Worm (Caenorhabditis elegans): Measurements from ENCODE around the gene lido-7.

lido-7 gene

ce11 chrII:2985446-2985845, 2.7 kb upstream of the lido-7 start:
- TF ChIP-seq tbx-8 (GFP tag; optimal IDR thresholded peaks at IDR 0.05) = no peak
- TF ChIP-seq lin-32 (GFP tag; optimal IDR thresholded peaks at IDR 0.05) = no peak
- TF ChIP-seq mls-2 (tag; optimal IDR thresholded peaks at IDR 0.05) = no peak
- no peak for TF ChIP-seq ceh-39 (tag; optimal IDR thresholded peaks at IDR 0.05)
- TF ChIP-seq mab-5 (tag; optimal IDR thresholded peaks at IDR 0.05) = no peak
- no peak for TF ChIP-seq nhr-237 (tag; optimal IDR thresholded peaks at IDR 0.05)
- no peak for TF ChIP-seq drap-1 (GFP tag; optimal IDR thresholded peaks at IDR 0.05)
- no peak for TF ChIP-seq unc-62 (GFP tag; optimal IDR thresholded peaks at IDR 0.05)
- TF ChIP-seq hlh-1 (tag; optimal IDR thresholded peaks at IDR 0.05) = no peak

ce11 chrII:2985935-2986498, 2.1 kb upstream of the lido-7 start:
- TF ChIP-seq sptf-1 (tag; optimal IDR thresholded peaks at IDR 0.05) = no peak
- no peak for TF ChIP-seq snpc-4 (tag; optimal IDR thresholded peaks at IDR 0.05)
- TF ChIP-seq bed-3 (GFP tag; optimal IDR thresholded peaks at IDR 0.05) = no peak
- TF ChIP-seq nhr-2 (tag; optimal IDR thresholded peaks at IDR 0.05) = no peak
- no peak for TF ChIP-seq lin-32 (GFP tag; optimal IDR thresholded peaks at IDR 0.05)
- TF ChIP-seq sem-2 (GFP tag; optimal IDR thresholded peaks at IDR 0.05) = no peak
- TF ChIP-seq ztf-11 (tag; optimal IDR thresholded peaks at IDR 0.05) = no peak
- no peak for TF ChIP-seq drap-1 (GFP tag; optimal IDR thresholded peaks at IDR 0.05)
- no peak for TF ChIP-seq flh-1 (GFP tag; optimal IDR thresholded peaks at IDR 0.05)
- TF ChIP-seq blmp-1 (tag; optimal IDR thresholded peaks at IDR 0.05) = no peak
- no peak for TF ChIP-seq unc-39 (tag; optimal IDR thresholded peaks at IDR 0.05)
- TF ChIP-seq ceh-43 (GFP tag; optimal IDR thresholded peaks at IDR 0.05) = no peak
- no peak for TF ChIP-seq ceh-39 (tag; optimal IDR thresholded peaks at IDR 0.05)
- no peak for TF ChIP-seq mls-2 (tag; optimal IDR thresholded peaks at IDR 0.05)
- TF ChIP-seq hlh-1 (tag; optimal IDR thresholded peaks at IDR 0.05) = no peak
- TF ChIP-seq mep-1 (tag; optimal IDR thresholded peaks at IDR 0.05) = no peak
- no peak for TF ChIP-seq nhr-237 (tag; optimal IDR thresholded peaks at IDR 0.05)

ce11 chrII:2987122-2987556, 961 bp upstream of the lido-7 start:
- TF ChIP-seq mls-2 (tag; optimal IDR thresholded peaks at IDR 0.05) (no peak), ham-2 (GFP tag; optimal IDR thresholded peaks at IDR 0.05) (no peak)

- no peak for TF ChIP-seq mls-2 (tag; optimal IDR thresholded peaks at IDR 0.05)
- TF ChIP-seq ham-2 (GFP tag; optimal IDR thresholded peaks at IDR 0.05) = peak; percentile 52
These were observed 2.0 kb downstream of the lido-7 start for ce11 chrII:2990089-2990488.

- no peak for TF ChIP-seq cnd-1 (tag; optimal IDR thresholded peaks at IDR 0.05)
- no peak for TF ChIP-seq zip-8 (tag; optimal IDR thresholded peaks at IDR 0.05)
- TF ChIP-seq lin-13 (tag; optimal IDR thresholded peaks at IDR 0.05) = no peak
- no peak for TF ChIP-seq sptf-1 (tag; optimal IDR thresholded peaks at IDR 0.05)
- TF ChIP-seq nhr-2 (tag; optimal IDR thresholded peaks at IDR 0.05) = no peak
- TF ChIP-seq sem-2 (GFP tag; optimal IDR thresholded peaks at IDR 0.05) = no peak
- TF ChIP-seq ceh-83 (GFP tag; optimal IDR thresholded peaks at IDR 0.05) = no peak
- TF ChIP-seq nhr-28 (tag; optimal IDR thresholded peaks at IDR 0.05) = no peak
- TF ChIP-seq nhr-12 (tag; optimal IDR thresholded peaks at IDR 0.05) = no peak
- no peak for TF ChIP-seq ztf-11 (tag; optimal IDR thresholded peaks at IDR 0.05)
These were observed 3.5 kb downstream of the lido-7 start, which contains the start of gene K08A2.2 for ce11 chrII:2991555-2992083. Gene K08A2.2, plus strand, starts transcription at chrII:2991605.

ce11 chrII:2992300-2992699, 4.2 kb downstream of the lido-7 start:
- no peak for TF ChIP-seq drap-1 (GFP tag; optimal IDR thresholded peaks at IDR 0.05)
- TF ChIP-seq unc-120 (tag; optimal IDR thresholded peaks at IDR 0.05; ENCODE audit: poor library complexity, severe bottlenecking) = no peak
- no peak for TF ChIP-seq tbx-8 (GFP tag; optimal IDR thresholded peaks at IDR 0.05)
- no peak for TF ChIP-seq ceh-83 (GFP tag; optimal IDR thresholded peaks at IDR 0.05)
- no peak for TF ChIP-seq nhr-2 (tag; optimal IDR thresholded peaks at IDR 0.05)
- TF ChIP-seq ceh-43 (GFP tag; optimal IDR thresholded peaks at IDR 0.05) = no peak
- TF ChIP-seq mab-5 (tag; optimal IDR thresholded peaks at IDR 0.05) = no peak
- TF ChIP-seq nhr-12 (tag; optimal IDR thresholded peaks at IDR 0.05) = no peak
- TF ChIP-seq nhr-76 (tag; optimal IDR thresholded peaks at IDR 0.05) = no peak
- no peak for TF ChIP-seq nhr-237 (tag; optimal IDR thresholded peaks at IDR 0.05)
- no peak for TF ChIP-seq cnd-1 (tag; optimal IDR thresholded peaks at IDR 0.05)
- TF ChIP-seq hlh-1 (tag; optimal IDR thresholded peaks at IDR 0.05) = no peak
- no peak for TF ChIP-seq lsy-2 (tag; optimal IDR thresholded peaks at IDR 0.05)
- TF ChIP-seq unc-39 (tag; optimal IDR thresholded peaks at IDR 0.05) = no peak
- no peak for TF ChIP-seq sem-2 (GFP tag; optimal IDR thresholded peaks at IDR 0.05)
- no peak for TF ChIP-seq bed-3 (GFP tag; optimal IDR thresholded peaks at IDR 0.05)
- TF ChIP-seq ceh-39 (tag; optimal IDR thresholded peaks at IDR 0.05) = no peak
- no peak for TF ChIP-seq snpc-4 (tag; optimal IDR thresholded peaks at IDR 0.05)

Measured in whole organism, mixed stage, embryonic.